Worm (Caenorhabditis elegans): ENCODE results near the gene clec-206.

- no peak for TF ChIP-seq fos-1 (tag; optimal IDR thresholded peaks at IDR 0.05)
- no peak for TF ChIP-seq dsc-1 (tag; optimal IDR thresholded peaks at IDR 0.05)
- TF ChIP-seq rnt-1 (tag; optimal IDR thresholded peaks at IDR 0.05) = no peak
- TF ChIP-seq lin-13 (GFP tag; optimal IDR thresholded peaks at IDR 0.05) = no peak
- TF ChIP-seq vab-15 (tag; optimal IDR thresholded peaks at IDR 0.05) = no peak
- no peak for TF ChIP-seq nhr-237 (tag; optimal IDR thresholded peaks at IDR 0.05)
- TF ChIP-seq unc-86 (tag; optimal IDR thresholded peaks at IDR 0.05) = no peak
- no peak for TF ChIP-seq nhr-85 (tag)
- no peak for TF ChIP-seq swsn-7 (tag; optimal IDR thresholded peaks at IDR 0.05)
- TF ChIP-seq pag-3 (tag; optimal IDR thresholded peaks at IDR 0.05; ENCODE audit: borderline replicate concordance, insufficient read depth) = no peak
- no peak for TF ChIP-seq ama-1 (optimal IDR thresholded peaks at IDR 0.05)
- no peak for TF ChIP-seq ceh-63 (GFP tag; optimal IDR thresholded peaks at IDR 0.05)
- no peak for TF ChIP-seq aly-2 (tag; optimal IDR thresholded peaks at IDR 0.05)
- no peak for TF ChIP-seq hlh-4 (tag; optimal IDR thresholded peaks at IDR 0.05)
Observed at ce11 chrV:2027787-2028186, 23.7 kb upstream of the clec-206 start, which contains the start of gene srab-13.

Data from whole organism, L1 larva.